Fruit fly (Drosophila melanogaster) whole organism, adult: Measurements from ENCODE around the gene jhamt.

Experiments
- CG11617 ChIP-seq: fragments of 200-800 bp; sonication (Bioruptor generic); optimal IDR thresholded peaks from 2 replicates; lab custom pipeline; 2017; ENCODE audit warnings: mild to moderate bottlenecking, missing biosample characterization, missing genetic modification reagents, missing genetic modification characterization
- CG12768 ChIP-seq: fragments of 200-800 bp; sonication (Bioruptor generic); optimal IDR thresholded peaks from 2 replicates; lab custom pipeline; 2017; ENCODE audit warnings: missing biosample characterization, missing genetic modification characterization, mild to moderate bottlenecking, moderate library complexity, missing genetic modification reagents
- CG14711 ChIP-seq: fragments of 200-800 bp; sonication (Bioruptor generic); optimal IDR thresholded peaks from 2 replicates; lab custom pipeline; 2018; ENCODE audit warnings: missing biosample characterization, mild to moderate bottlenecking, missing genetic modification characterization, moderate library complexity
- CG1620 ChIP-seq: fragments of 200-800 bp; sonication (Bioruptor generic); optimal IDR thresholded peaks from 2 replicates; lab custom pipeline; 2016; ENCODE audit warnings: missing biosample characterization, missing genetic modification characterization
- CG33017 ChIP-seq: fragments of 200-800 bp; sonication (Bioruptor generic); optimal IDR thresholded peaks from 2 replicates; lab custom pipeline; 2018; ENCODE audit warnings: missing biosample characterization, mild to moderate bottlenecking, missing genetic modification characterization, moderate library complexity
- CG5204 ChIP-seq: fragments of 200-800 bp; sonication (Bioruptor generic); optimal IDR thresholded peaks from 2 replicates; lab custom pipeline; 2016; ENCODE audit warnings: missing biosample characterization, missing genetic modification characterization
- CG7045 ChIP-seq: fragments of 200-800 bp; sonication (Bioruptor generic); optimal IDR thresholded peaks from 2 replicates; lab custom pipeline; 2017; ENCODE audit warnings: missing biosample characterization, mild to moderate bottlenecking, missing genetic modification characterization
- CG7101 ChIP-seq: fragments of 200-800 bp; sonication (Bioruptor generic); optimal IDR thresholded peaks from 2 replicates; lab custom pipeline; 2018; ENCODE audit warnings: missing biosample characterization, mild to moderate bottlenecking, missing genetic modification characterization, moderate library complexity
- Clk ChIP-seq: fragments of 200-800 bp; sonication (Bioruptor generic); optimal IDR thresholded peaks from 2 replicates; lab custom pipeline; 2017; ENCODE audit warnings: missing biosample characterization, missing genetic modification characterization
- Crg-1 ChIP-seq: fragments of 200-800 bp; sonication (Bioruptor generic); optimal IDR thresholded peaks from 2 replicates; lab custom pipeline; 2016; ENCODE audit warnings: missing biosample characterization, missing genetic modification characterization
- Hr96 ChIP-seq: fragments of 200-800 bp; sonication (Bioruptor generic); optimal IDR thresholded peaks from 2 replicates; lab custom pipeline; 2016; ENCODE audit warnings: missing biosample characterization, missing genetic modification characterization
- Mnt ChIP-seq: fragments of 200-800 bp; sonication (Bioruptor generic); optimal IDR thresholded peaks from 2 replicates; lab custom pipeline; 2016; ENCODE audit warnings: missing biosample characterization, mild to moderate bottlenecking, missing genetic modification characterization
- bab1 ChIP-seq: fragments of 200-800 bp; sonication (Bioruptor generic); optimal IDR thresholded peaks from 3 replicates; lab custom pipeline; 2019; ENCODE audit warnings: missing biosample characterization, mild to moderate bottlenecking, missing genetic modification characterization, moderate library complexity
- cic ChIP-seq: fragments of 200-800 bp; sonication (Bioruptor generic); optimal IDR thresholded peaks from 2 replicates; lab custom pipeline; 2017; ENCODE audit warnings: missing biosample characterization, mild to moderate bottlenecking, missing genetic modification characterization, moderate library complexity
- cnc ChIP-seq, 2 experiments: fragments of >200 bp; optimal IDR thresholded peaks; 2 replicates each; lab custom pipeline; 2017
- kay ChIP-seq: fragments of 200-800 bp; sonication (Bioruptor generic); peaks from one replicate; lab custom pipeline; 2016; ENCODE audit warnings: missing biosample characterization, missing genetic modification characterization, borderline replicate concordance
- ovo ChIP-seq: fragments of 200-800 bp; sonication (Bioruptor generic); optimal IDR thresholded peaks from 2 replicates; lab custom pipeline; 2016; ENCODE audit warnings: missing biosample characterization, missing genetic modification characterization
- pad ChIP-seq: fragments of 200-800 bp; sonication (Bioruptor generic); optimal IDR thresholded peaks from 3 replicates; lab custom pipeline; 2017; ENCODE audit warnings: missing biosample characterization, missing genetic modification characterization, mild to moderate bottlenecking, moderate library complexity, missing genetic modification reagents
- tj ChIP-seq: fragments of 200-800 bp; sonication (Bioruptor generic); optimal IDR thresholded peaks from 3 replicates; lab custom pipeline; 2017; ENCODE audit warnings: missing biosample characterization, mild to moderate bottlenecking, missing genetic modification characterization, moderate library complexity
- toe ChIP-seq: fragments of 200-800 bp; sonication (Bioruptor generic); optimal IDR thresholded peaks from 2 replicates; lab custom pipeline; 2016; ENCODE audit warnings: missing biosample characterization, missing genetic modification characterization

The jhamt gene

dm6 chr2L:16321872-16322631, 43.7 kb upstream of the jhamt start:
- no peak for TF ChIP-seq CG7101 (tag; lab: Kevin White, UChicago)
- peak; percentile 22 for TF ChIP-seq kay (GFP tag; lab: Kevin White, UChicago)

dm6 chr2L:16323544-16323943, 42.2 kb upstream of the jhamt start:
- no peak for TF ChIP-seq toe
- TF ChIP-seq CG12768 (GFP tag; lab: Kevin White, UChicago): no peak
- TF ChIP-seq kay (GFP tag; lab: Kevin White, UChicago): no peak
- no peak for TF ChIP-seq Hr96 (GFP tag; lab: Kevin White, UChicago)
- TF ChIP-seq CG5204 (GFP tag; lab: Kevin White, UChicago): no peak
- no peak for TF ChIP-seq ovo
- no peak for TF ChIP-seq CG7045 (GFP tag; lab: Kevin White, UChicago)
- no peak for TF ChIP-seq cic (GFP tag; lab: Kevin White, UChicago)
- no peak for TF ChIP-seq CG33017 (tag; lab: Kevin White, UChicago)
- TF ChIP-seq Crg-1 (GFP tag; lab: Kevin White, UChicago): no peak
- TF ChIP-seq CG1620: no peak
- no peak for TF ChIP-seq CG14711 (tag; lab: Kevin White, UChicago)
- no peak for TF ChIP-seq tj (GFP tag; lab: Kevin White, UChicago)
- no peak for TF ChIP-seq Clk (GFP tag; lab: Kevin White, UChicago)
- no peak for TF ChIP-seq bab1 (GFP tag; lab: Kevin White, UChicago)
- no peak for TF ChIP-seq pad (GFP tag; lab: Kevin White, UChicago)
- no peak for TF ChIP-seq CG11617 (GFP tag; lab: Kevin White, UChicago)
- no peak for TF ChIP-seq cnc (optimal IDR thresholded peaks at IDR 0.05; lab: Kevin White, UChicago)
- no peak for TF ChIP-seq CG7101 (tag; lab: Kevin White, UChicago)

DNA sequence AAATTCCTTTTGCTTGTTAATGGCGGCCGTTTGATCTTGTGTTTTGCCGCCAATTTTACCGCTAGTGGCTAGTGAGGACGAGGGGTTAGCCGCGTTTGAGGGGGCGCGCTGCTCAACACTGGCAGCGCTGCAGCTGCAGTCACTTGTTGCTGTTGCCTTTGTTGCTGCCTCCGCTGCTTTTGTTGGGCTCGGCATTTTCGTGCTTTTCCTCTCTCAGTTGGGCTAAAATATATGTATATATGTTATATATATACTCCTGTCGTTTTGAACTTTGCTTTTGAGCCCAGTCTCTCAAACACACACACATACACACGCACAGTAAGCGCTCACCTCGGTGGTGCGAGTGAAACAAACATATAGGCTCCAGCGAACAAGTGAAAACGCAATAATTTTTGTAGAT, 40.9 kb upstream of the jhamt start:
- TF ChIP-seq kay (GFP tag; lab: Kevin White, UChicago) (no peak), Mnt (peak; percentile 23), CG12768 (GFP tag; lab: Kevin White, UChicago) (peak; percentile 72), toe (peak; percentile 30), pad (GFP tag; lab: Kevin White, UChicago) (peak; percentile 88), Clk (GFP tag; lab: Kevin White, UChicago) (peak; percentile 13), CG7101 (tag; lab: Kevin White, UChicago) (no peak), ovo (peak; percentile 86), Crg-1 (GFP tag; lab: Kevin White, UChicago) (peak; percentile 38), CG1620 (peak; percentile 6), bab1 (GFP tag; lab: Kevin White, UChicago) (no peak), tj (GFP tag; lab: Kevin White, UChicago) (peak; percentile 83), Hr96 (GFP tag; lab: Kevin White, UChicago) (peak; percentile 22), cic (GFP tag; lab: Kevin White, UChicago) (peak; percentile 30), CG33017 (tag; lab: Kevin White, UChicago) (peak; percentile 41)

DNA sequence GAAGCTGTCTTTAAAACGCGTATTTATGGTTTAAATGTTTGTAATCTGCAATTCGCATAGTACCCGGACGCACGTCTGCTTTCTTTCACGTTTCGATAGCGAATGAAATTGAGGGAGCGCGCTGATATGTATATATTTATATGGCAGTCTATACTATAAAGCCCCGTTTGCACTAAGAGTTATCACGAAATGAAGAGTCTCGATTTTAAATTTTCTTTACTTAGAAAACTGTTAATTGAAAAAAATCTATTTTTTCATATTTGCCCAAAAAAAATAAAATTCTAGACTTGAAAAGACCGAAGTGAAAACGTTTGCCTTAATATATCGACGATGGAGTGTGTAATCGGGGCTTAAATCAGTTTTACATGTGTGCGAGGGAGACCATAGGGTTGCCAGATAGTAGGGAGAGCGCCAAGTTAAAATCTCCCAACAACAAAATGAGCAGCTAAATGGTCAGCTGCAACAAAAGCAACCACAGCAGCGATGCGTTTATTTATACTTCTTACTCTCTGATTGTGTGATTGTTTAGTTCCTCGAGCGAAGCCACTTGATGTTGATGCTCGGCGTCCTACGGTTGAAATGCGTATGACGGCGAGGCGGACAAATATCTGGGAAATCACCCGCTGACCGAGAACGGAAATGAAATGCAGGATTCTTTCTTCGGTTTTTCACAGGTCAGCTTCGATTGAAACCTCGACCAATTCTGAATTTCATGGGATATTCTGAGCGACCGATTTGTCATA, 40.0 kb upstream of the jhamt start, which contains the start of gene cact:
Gene cact (minus strand): TSS at position 693 of the 743 bp plus-strand sequence.
- TF ChIP-seq CG11617 (GFP tag; lab: Kevin White, UChicago) (peak; percentile 94), bab1 (GFP tag; lab: Kevin White, UChicago) (peak; percentile 94), pad (GFP tag; lab: Kevin White, UChicago) (peak; percentile 68), Hr96 (GFP tag; lab: Kevin White, UChicago) (peak; percentile 94), kay (GFP tag; lab: Kevin White, UChicago) (peak; percentile 98), Clk (GFP tag; lab: Kevin White, UChicago) (peak; percentile 57), toe (peak; percentile 97), CG1620 (peak; percentile 94), CG7101 (tag; lab: Kevin White, UChicago) (peak; percentile 95), Crg-1 (GFP tag; lab: Kevin White, UChicago) (peak; percentile 69), CG33017 (tag; lab: Kevin White, UChicago) (peak; percentile 91), CG7045 (GFP tag; lab: Kevin White, UChicago) (peak; percentile 92), CG14711 (tag; lab: Kevin White, UChicago) (peak; percentile 91), CG5204 (GFP tag; lab: Kevin White, UChicago) (peak; percentile 95), Mnt (peak; percentile 94), ovo (peak; percentile 76), cic (GFP tag; lab: Kevin White, UChicago) (peak; percentile 86), cnc (optimal IDR thresholded peaks at IDR 0.05; lab: Kevin White, UChicago) (no peak), tj (GFP tag; lab: Kevin White, UChicago) (peak; percentile 81), CG12768 (GFP tag; lab: Kevin White, UChicago) (peak; percentile 88)

DNA sequence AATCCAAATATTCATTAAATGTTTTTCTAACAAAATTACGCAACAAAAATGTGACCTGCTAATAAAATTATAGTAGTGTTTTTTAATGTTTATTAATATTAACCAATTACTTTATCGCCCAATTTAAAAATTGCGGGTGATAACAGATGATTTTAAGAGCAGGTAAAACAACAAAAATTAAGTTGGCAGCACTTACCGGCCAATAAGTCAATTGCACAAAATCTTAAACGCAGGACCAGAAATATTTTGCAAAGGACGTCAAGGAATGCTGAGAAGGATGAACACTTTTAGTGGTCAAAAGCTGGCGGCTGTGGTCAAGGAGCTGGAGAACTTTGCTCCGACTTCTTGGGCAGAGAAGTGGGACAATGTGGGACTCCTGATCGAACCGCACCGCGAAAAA, 38.8 kb upstream of the jhamt start, which contains the start of gene CG4278:
Gene CG4278 (plus strand): TSS at position 178 of the 400 bp plus-strand sequence.
- TF ChIP-seq CG7101 (tag; lab: Kevin White, UChicago) (no peak), CG7045 (GFP tag; lab: Kevin White, UChicago) (no peak), cic (GFP tag; lab: Kevin White, UChicago) (no peak), ovo (no peak), Mnt (no peak), Hr96 (GFP tag; lab: Kevin White, UChicago) (no peak), bab1 (GFP tag; lab: Kevin White, UChicago) (no peak), Crg-1 (GFP tag; lab: Kevin White, UChicago) (no peak), CG14711 (tag; lab: Kevin White, UChicago) (no peak), CG5204 (GFP tag; lab: Kevin White, UChicago) (no peak), tj (GFP tag; lab: Kevin White, UChicago) (no peak), CG33017 (tag; lab: Kevin White, UChicago) (no peak), CG1620 (no peak)
